Worm (Caenorhabditis elegans): Measurements from ENCODE around the gene puf-6.

- no peak for TF ChIP-seq ztf-11 (tag; optimal IDR thresholded peaks at IDR 0.05)
- TF ChIP-seq lin-13 (tag; optimal IDR thresholded peaks at IDR 0.05): no peak
- no peak for TF ChIP-seq nhr-28 (tag; optimal IDR thresholded peaks at IDR 0.05)
These were observed 30.6 kb downstream of the puf-6 start for ce11 chrII:13012684-13013083.

Measured in whole organism, mixed stage, embryonic.